Worm (Caenorhabditis elegans) whole organism, L3 larva: ENCODE measurements around the gene ace-1.

Experiments
- aly-2 ChIP-seq: fragments of 150-350 bp; optimal IDR thresholded peaks from 2 replicates; lab custom pipeline; 2014; ENCODE audit warnings: missing biosample characterization, missing genetic modification characterization
- ama-1 ChIP-seq: fragments of 150-350 bp; optimal IDR thresholded peaks from 2 replicates; lab custom pipeline; 2018
- ceh-16 ChIP-seq: sonication (generic microtip); optimal IDR thresholded peaks from 2 replicates; lab custom pipeline; 2017; ENCODE audit warnings: missing biosample characterization, missing genetic modification characterization
- ceh-28 ChIP-seq: fragments of 150-350 bp; optimal IDR thresholded peaks from 2 replicates; lab custom pipeline; 2014; ENCODE audit warnings: missing biosample characterization, missing genetic modification reagents, missing genetic modification characterization
- ceh-82 ChIP-seq: fragments of 150-350 bp; optimal IDR thresholded peaks from 2 replicates; lab custom pipeline; 2014; ENCODE audit warnings: missing biosample characterization, missing genetic modification characterization
- ceh-9 ChIP-seq: sonication (generic microtip); optimal IDR thresholded peaks from 2 replicates; lab custom pipeline; 2018; ENCODE audit warnings: missing biosample characterization, missing genetic modification characterization
- egl-5 ChIP-seq: fragments of 150-350 bp; optimal IDR thresholded peaks from 2 replicates; lab custom pipeline; 2017; ENCODE audit warnings: missing biosample characterization, missing genetic modification reagents, missing genetic modification characterization, inconsistent platforms
- elt-2 ChIP-seq: sonication (generic microtip); optimal IDR thresholded peaks from 2 replicates; lab custom pipeline; 2016; ENCODE audit warnings: missing genetic modification reagents, mild to moderate bottlenecking, missing genetic modification characterization, missing compliant biosample characterization
- elt-3 ChIP-seq, 3 experiments: fragments of 150-350 bp in 1 of 3; sonication (generic microtip) in 2 of 3; optimal IDR thresholded peaks; 2 replicates in 2 of 3; 4 replicates in 1 of 3; lab custom pipeline; 2014 to 2017; ENCODE audit warnings: missing biosample characterization in 3 of 3, missing genetic modification characterization in 3 of 3
- eor-1 ChIP-seq, 2 experiments: fragments of 150-350 bp; optimal IDR thresholded peaks; 2 replicates each; lab custom pipeline; 2014 to 2018; ENCODE audit warnings: missing biosample characterization in 2 of 2, missing genetic modification characterization in 2 of 2
- fkh-2 ChIP-seq: fragments of 150-350 bp; optimal IDR thresholded peaks from 2 replicates; lab custom pipeline; 2014; ENCODE audit warnings: missing biosample characterization, missing genetic modification reagents, missing genetic modification characterization
- hmg-11 ChIP-seq: sonication (generic microtip); optimal IDR thresholded peaks from 2 replicates; lab custom pipeline; 2016; ENCODE audit warnings: missing genetic modification characterization, missing compliant biosample characterization
- jun-1 ChIP-seq: fragments of 150-350 bp; optimal IDR thresholded peaks from 2 replicates; lab custom pipeline; 2014; ENCODE audit warnings: missing biosample characterization, missing genetic modification reagents, missing genetic modification characterization
- lin-39 ChIP-seq: fragments of 150-350 bp; optimal IDR thresholded peaks from 2 replicates; lab custom pipeline; 2018; ENCODE audit warnings: missing biosample characterization, missing genetic modification reagents, missing genetic modification characterization
- lsy-12 ChIP-seq: sonication (generic microtip); optimal IDR thresholded peaks from 2 replicates; lab custom pipeline; 2016; ENCODE audit warnings: mild to moderate bottlenecking, missing genetic modification characterization, missing compliant biosample characterization
- mdl-1 ChIP-seq: fragments of 150-350 bp; optimal IDR thresholded peaks from 2 replicates; lab custom pipeline; 2014; ENCODE audit warnings: missing biosample characterization, missing genetic modification characterization
- nfya-1 ChIP-seq: sonication (generic microtip); optimal IDR thresholded peaks from 2 replicates; lab custom pipeline; 2017; ENCODE audit warnings: missing genetic modification characterization, mild to moderate bottlenecking, missing compliant biosample characterization, antibody characterized with exemption, moderate library complexity; ENCODE audit not compliant: insufficient read depth
- nhr-11 ChIP-seq: fragments of 150-350 bp; optimal IDR thresholded peaks from 2 replicates; lab custom pipeline; 2014; ENCODE audit warnings: missing biosample characterization, missing genetic modification characterization
- nhr-12 ChIP-seq: fragments of 150-350 bp; optimal IDR thresholded peaks from 2 replicates; lab custom pipeline; 2014; ENCODE audit warnings: missing biosample characterization, missing genetic modification characterization
- nhr-23 ChIP-seq: fragments of 150-350 bp; optimal IDR thresholded peaks from 2 replicates; lab custom pipeline; 2014; ENCODE audit warnings: missing biosample characterization, missing genetic modification reagents, missing genetic modification characterization
- nhr-237 ChIP-seq: fragments of 150-350 bp; optimal IDR thresholded peaks from 2 replicates; lab custom pipeline; 2014; ENCODE audit warnings: missing biosample characterization, missing genetic modification characterization
- nhr-28 ChIP-seq: fragments of 150-350 bp; optimal IDR thresholded peaks from 2 replicates; lab custom pipeline; 2014; ENCODE audit warnings: missing biosample characterization, missing genetic modification characterization
- nhr-43 ChIP-seq: sonication (generic microtip); optimal IDR thresholded peaks from 2 replicates; lab custom pipeline; 2016; ENCODE audit warnings: mild to moderate bottlenecking, missing genetic modification characterization, missing compliant biosample characterization; ENCODE audit not compliant: poor library complexity, severe bottlenecking
- nhr-67 ChIP-seq: fragments of 150-350 bp; optimal IDR thresholded peaks from 2 replicates; lab custom pipeline; 2014; ENCODE audit warnings: missing biosample characterization, missing genetic modification characterization
- nhr-76 ChIP-seq: fragments of 150-350 bp; sonication (generic microtip); optimal IDR thresholded peaks from 5 replicates; lab custom pipeline; 2014; ENCODE audit warnings: missing biosample characterization, missing genetic modification characterization
- nhr-77 ChIP-seq: fragments of 150-350 bp; optimal IDR thresholded peaks from 2 replicates; lab custom pipeline; 2014; ENCODE audit warnings: missing biosample characterization, missing genetic modification characterization
- pqm-1 ChIP-seq: fragments of 150-350 bp; optimal IDR thresholded peaks from 2 replicates; lab custom pipeline; 2017; ENCODE audit warnings: missing biosample characterization, missing genetic modification characterization, inconsistent platforms
- snpc-4 ChIP-seq: fragments of 150-350 bp; optimal IDR thresholded peaks from 2 replicates; lab custom pipeline; 2014; ENCODE audit warnings: missing biosample characterization, missing genetic modification characterization
- tbx-2 ChIP-seq: sonication (generic microtip); optimal IDR thresholded peaks from 2 replicates; lab custom pipeline; 2016; ENCODE audit warnings: mild to moderate bottlenecking, missing genetic modification characterization, missing compliant biosample characterization
- unc-39 ChIP-seq: sonication (generic microtip); optimal IDR thresholded peaks from 4 replicates; lab custom pipeline; 2017; ENCODE audit warnings: missing biosample characterization, missing genetic modification characterization
- unc-62 ChIP-seq: fragments of 150-350 bp; sonication (generic microtip); optimal IDR thresholded peaks from 4 replicates; lab custom pipeline; 2014; ENCODE audit warnings: missing biosample characterization, missing genetic modification reagents, missing genetic modification characterization
- zag-1 ChIP-seq: fragments of 150-350 bp; optimal IDR thresholded peaks from 2 replicates; lab custom pipeline; 2014; ENCODE audit warnings: missing biosample characterization, missing genetic modification characterization
- ztf-11 ChIP-seq: fragments of 150-350 bp; optimal IDR thresholded peaks from 2 replicates; lab custom pipeline; 2014; ENCODE audit warnings: missing biosample characterization, missing genetic modification characterization
- ztf-4 ChIP-seq: fragments of 150-350 bp; optimal IDR thresholded peaks from 2 replicates; lab custom pipeline; 2014; ENCODE audit warnings: missing biosample characterization, missing genetic modification characterization

ace-1 gene

DNA sequence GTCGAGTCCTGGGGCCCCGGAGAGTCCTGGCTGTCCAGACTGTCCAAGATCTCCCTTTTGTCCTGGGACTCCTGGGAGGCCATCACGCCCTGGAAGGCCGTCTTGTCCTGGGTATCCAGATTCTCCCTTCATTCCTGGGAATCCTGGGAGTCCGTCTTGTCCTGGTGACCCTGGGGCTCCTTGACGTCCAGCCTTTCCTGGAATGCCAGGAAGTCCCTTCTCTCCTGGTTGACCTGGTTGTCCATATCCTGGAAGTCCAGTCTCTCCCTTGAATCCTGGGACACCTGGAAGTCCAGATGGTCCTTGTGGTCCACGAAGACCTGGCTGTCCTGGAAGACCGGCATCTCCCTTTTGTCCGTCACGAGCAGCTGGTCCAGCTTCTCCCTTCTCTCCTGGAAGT lies 16.0 kb downstream of the ace-1 start:
- no peak for TF ChIP-seq nhr-23 (tag; lab: Kevin White, UChicago)
- TF ChIP-seq pqm-1 (tag; lab: Kevin White, UChicago): no peak
- no peak for TF ChIP-seq lsy-12 (tag; lab: Kevin White, UChicago)
- no peak for TF ChIP-seq snpc-4
- no peak for TF ChIP-seq ceh-82 (tag; lab: Kevin White, UChicago)
- no peak for TF ChIP-seq eor-1 (tag; optimal IDR thresholded peaks at IDR 0.05; lab: Kevin White, UChicago)
- no peak for TF ChIP-seq unc-62 (GFP tag; lab: Kevin White, UChicago)
- TF ChIP-seq nhr-43 (tag; lab: Kevin White, UChicago): no peak
- no peak for TF ChIP-seq ceh-28 (tag; lab: Kevin White, UChicago)
- no peak for TF ChIP-seq egl-5 (tag; lab: Kevin White, UChicago)

DNA sequence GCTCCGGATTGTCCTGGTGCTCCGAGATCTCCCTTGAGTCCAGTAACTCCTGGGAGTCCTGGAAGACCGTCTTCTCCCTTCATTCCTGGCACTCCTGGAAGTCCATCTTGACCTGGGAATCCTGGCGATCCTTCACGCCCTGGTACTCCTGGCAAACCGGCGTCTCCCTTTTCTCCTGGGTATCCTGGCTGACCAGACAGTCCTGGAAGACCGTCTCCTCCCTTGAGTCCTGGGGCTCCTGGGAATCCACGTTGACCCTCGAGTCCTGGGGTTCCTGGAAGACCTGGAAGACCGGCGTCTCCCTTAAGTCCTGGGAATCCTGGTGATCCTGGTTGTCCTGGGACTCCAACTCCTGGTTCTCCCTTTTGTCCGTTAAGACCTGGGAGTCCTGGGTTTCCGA lies 16.9 kb downstream of the ace-1 start:
- TF ChIP-seq nhr-11 (tag; lab: Kevin White, UChicago): no peak
- TF ChIP-seq jun-1: no peak
- TF ChIP-seq nfya-1 (tag; lab: Kevin White, UChicago): no peak
- TF ChIP-seq nhr-76 (tag; lab: Kevin White, UChicago): no peak
- TF ChIP-seq mdl-1 (tag; lab: Kevin White, UChicago): no peak
- TF ChIP-seq nhr-77 (tag; lab: Kevin White, UChicago): no peak
- no peak for TF ChIP-seq nhr-43 (tag; lab: Kevin White, UChicago)
- no peak for TF ChIP-seq nhr-67 (tag; lab: Kevin White, UChicago)
- no peak for TF ChIP-seq hmg-11 (tag; lab: Kevin White, UChicago)
- TF ChIP-seq unc-39 (tag; lab: Kevin White, UChicago): no peak
- no peak for TF ChIP-seq ceh-28 (tag; lab: Kevin White, UChicago)
- TF ChIP-seq elt-2 (tag; lab: Kevin White, UChicago): no peak
- TF ChIP-seq ceh-16 (tag; lab: Kevin White, UChicago): no peak
- TF ChIP-seq nhr-12 (tag; lab: Kevin White, UChicago): no peak
- no peak for TF ChIP-seq lin-39 (tag; lab: Kevin White, UChicago)
- TF ChIP-seq tbx-2: no peak
- TF ChIP-seq zag-1: no peak
- no peak for TF ChIP-seq nhr-28 (tag; lab: Kevin White, UChicago)

DNA sequence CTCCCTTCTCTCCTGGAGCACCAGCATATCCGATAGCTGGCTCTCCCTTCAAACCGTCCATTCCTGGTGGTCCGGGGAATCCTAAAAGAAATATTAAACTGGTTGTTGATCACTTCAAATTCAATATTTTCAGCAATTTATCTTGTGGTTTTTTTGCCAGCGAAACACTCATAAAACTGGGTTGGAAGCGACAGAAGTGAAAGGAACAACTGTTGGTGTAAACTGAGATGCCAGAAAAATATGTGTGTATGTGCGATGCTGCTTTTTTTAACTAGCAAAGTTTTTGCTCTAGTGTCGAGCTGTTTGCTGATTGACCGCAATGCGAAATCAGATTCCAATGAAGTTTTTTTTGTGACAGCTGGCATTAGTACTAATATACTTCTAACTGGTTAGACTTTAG lies 20.1 kb downstream of the ace-1 start:
- no peak for TF ChIP-seq nhr-11 (tag; lab: Kevin White, UChicago)
- TF ChIP-seq, all 47 proteins: peak for 0

DNA sequence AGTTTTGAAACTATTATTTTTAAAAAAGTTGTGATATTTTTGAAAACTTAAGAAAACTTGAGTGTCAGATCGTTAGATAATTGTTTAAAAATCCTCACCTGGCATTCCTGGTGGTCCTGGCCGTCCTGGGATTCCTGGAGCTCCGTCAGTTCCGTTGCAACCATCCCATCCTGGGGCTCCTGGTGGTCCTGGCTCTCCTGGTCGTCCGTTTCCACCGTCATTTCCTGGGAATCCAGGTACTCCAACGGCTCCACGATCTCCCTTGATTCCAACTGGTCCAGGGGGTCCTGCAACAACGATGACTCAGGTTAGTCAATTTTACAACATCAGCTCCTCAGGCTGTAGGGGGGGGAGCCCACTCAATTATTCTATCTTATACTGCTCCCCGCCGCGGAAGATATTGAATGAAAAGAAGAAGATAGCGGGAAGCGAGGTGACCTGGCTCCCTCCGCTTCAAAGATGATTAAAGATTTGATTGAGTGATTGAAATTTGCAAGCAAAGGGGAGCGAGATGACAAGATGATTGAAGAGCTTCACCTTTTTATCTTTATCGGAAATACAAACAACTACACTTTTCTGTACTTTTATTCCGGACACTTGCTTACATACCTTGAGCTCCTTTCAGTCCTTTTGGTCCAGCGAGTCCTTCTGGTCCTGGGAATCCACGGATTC lies 20.7 kb downstream of the ace-1 start:
- TF ChIP-seq ztf-4 (tag; lab: Kevin White, UChicago) (no peak), ceh-9 (tag; lab: Kevin White, UChicago) (no peak), unc-62 (GFP tag; lab: Kevin White, UChicago) (no peak)
- TF ChIP-seq, all 47 proteins: peak for 0

DNA sequence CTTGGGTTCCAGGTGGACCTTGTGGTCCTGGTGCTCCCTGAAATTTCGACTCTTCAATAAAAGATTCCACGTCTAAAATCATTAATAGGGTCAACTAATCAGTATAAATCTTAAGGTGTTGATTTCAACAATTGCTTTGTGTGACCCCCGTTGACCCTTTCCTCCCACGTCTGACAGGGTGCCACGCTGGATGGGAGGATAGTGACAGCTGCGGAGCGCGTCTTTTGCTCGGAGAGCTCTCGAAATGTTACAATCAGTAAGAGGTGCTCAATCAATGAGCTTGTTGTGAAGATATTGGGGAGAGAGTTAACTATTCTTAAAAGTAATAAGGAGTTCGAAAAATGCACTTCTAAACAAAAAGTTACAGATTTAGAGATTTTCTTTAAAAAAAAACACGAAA lies 21.3 kb downstream of the ace-1 start:
- TF ChIP-seq egl-5 (tag; lab: Kevin White, UChicago) (no peak), nhr-11 (tag; lab: Kevin White, UChicago) (no peak), tbx-2 (no peak), zag-1 (no peak), ztf-4 (tag; lab: Kevin White, UChicago) (no peak), nhr-237 (tag; lab: Kevin White, UChicago) (no peak), ceh-16 (tag; lab: Kevin White, UChicago) (no peak)

DNA sequence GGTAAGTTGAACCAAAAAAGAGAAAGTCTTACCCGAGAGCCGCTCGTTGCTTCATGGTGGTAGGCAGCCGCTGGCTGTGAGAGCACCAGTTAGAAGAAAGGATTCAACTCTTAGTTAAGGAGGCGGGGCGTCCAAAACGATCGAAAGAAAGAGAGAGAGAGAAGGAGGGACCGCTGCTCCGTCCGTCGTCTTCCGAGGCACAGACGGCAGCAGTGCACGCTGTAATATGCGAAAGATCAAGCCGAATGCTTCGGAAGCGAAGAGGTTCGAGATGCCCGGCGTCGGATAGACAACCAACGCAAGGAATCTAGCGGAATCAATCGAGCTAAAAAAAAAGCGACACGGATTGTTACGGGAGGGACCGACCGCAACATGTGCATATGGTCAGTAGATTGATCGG lies 22.2 kb downstream of the ace-1 start, which contains the start of gene let-2:
let-2 (minus strand) TSS at position 68 of the 400 bp plus-strand sequence.
- TF ChIP-seq mdl-1 (tag; lab: Kevin White, UChicago) (no peak), nfya-1 (tag; lab: Kevin White, UChicago) (no peak), jun-1 (no peak), pqm-1 (tag; lab: Kevin White, UChicago) (no peak), ama-1 (lab: Kevin White, UChicago) (no peak), nhr-77 (tag; lab: Kevin White, UChicago) (no peak), ceh-16 (tag; lab: Kevin White, UChicago) (no peak), ztf-11 (no peak), nhr-67 (tag; lab: Kevin White, UChicago) (no peak), elt-3 (tag; optimal IDR thresholded peaks at IDR 0.05; lab: Kevin White, UChicago) (no peak), fkh-2 (tag; lab: Kevin White, UChicago) (no peak), nhr-12 (tag; lab: Kevin White, UChicago) (no peak), nhr-23 (tag; lab: Kevin White, UChicago) (no peak), hmg-11 (tag; lab: Kevin White, UChicago) (no peak), elt-2 (tag; lab: Kevin White, UChicago) (no peak), lin-39 (tag; lab: Kevin White, UChicago) (no peak), nhr-11 (tag; lab: Kevin White, UChicago) (no peak), aly-2 (tag; lab: Kevin White, UChicago) (no peak), nhr-76 (tag; lab: Kevin White, UChicago) (no peak), ztf-4 (tag; lab: Kevin White, UChicago) (no peak)
- TF ChIP-seq, all 47 proteins: peak for 0
